Worm (Caenorhabditis elegans) whole organism, L4 larva: Measurements from ENCODE around the gene Y39B6A.5.

Experiments
- F49E8.2 ChIP-seq: sonication (generic microtip); optimal IDR thresholded peaks from 2 replicates; lab custom pipeline; 2016; ENCODE audit warnings: missing compliant biosample characterization, mild to moderate bottlenecking, missing genetic modification characterization, borderline replicate concordance
- php-3 ChIP-seq: fragments of 200-800 bp; sonication (Bioruptor generic); IDR thresholded peaks from 2 replicates; pipeline ENCODE4 v1.3.6; 2022; ENCODE audit warnings: missing genetic modification reagents, missing genetic modification characterization, missing compliant biosample characterization
- ztf-7 ChIP-seq: fragments of 150-350 bp; optimal IDR thresholded peaks from 2 replicates; lab custom pipeline; 2014; ENCODE audit warnings: missing biosample characterization, missing genetic modification characterization

DNA sequence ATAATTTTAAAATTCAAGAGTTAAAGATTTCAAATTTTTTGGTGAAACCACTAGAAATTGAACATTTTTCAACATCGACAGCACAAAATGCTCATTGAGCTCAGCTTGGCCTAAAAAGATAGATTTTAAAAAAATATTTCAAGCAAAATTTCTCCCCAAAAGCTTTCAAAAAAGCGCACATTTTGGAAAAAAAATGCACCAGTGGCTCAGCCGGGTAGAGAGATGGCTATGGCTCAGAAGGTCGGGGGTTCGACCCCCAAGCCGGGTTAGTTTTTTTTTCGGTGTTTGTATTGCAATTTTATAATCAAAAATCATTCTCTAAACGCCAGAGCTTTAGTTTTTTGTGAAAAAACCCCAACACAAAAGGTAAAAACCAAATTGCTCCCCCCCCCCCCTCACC is 19.1 kb upstream of the Y39B6A.5 start:
- TF ChIP-seq F49E8.2 (tag; lab: Kevin White, UChicago), result no peak
- no peak for TF ChIP-seq ztf-7 (tag; lab: Kevin White, UChicago)
- no peak for TF ChIP-seq php-3
